Fruit fly (Drosophila melanogaster) whole organism, embryonic: ENCODE results near the gene lwr.
A peak's percentile ranks its signal among the peaks of the same experiment; 100 is the strongest.

ENCODE experiments used
- ATbp ChIP-seq: fragments of 200-800 bp; sonication (Bioruptor generic); optimal IDR thresholded peaks from 2 replicates; lab custom pipeline; 2017; ENCODE audit warnings: missing biosample characterization, mild to moderate bottlenecking, missing genetic modification characterization, missing genetic modification reagents
- CG10209 ChIP-seq: fragments of 200-800 bp; sonication (Bioruptor generic); optimal IDR thresholded peaks from 3 replicates; lab custom pipeline; 2017; ENCODE audit warnings: missing biosample characterization, mild to moderate bottlenecking, missing genetic modification characterization, missing genetic modification reagents
- CG10267 ChIP-seq: fragments of 200-800 bp; sonication (Bioruptor generic); optimal IDR thresholded peaks from 2 replicates; lab custom pipeline; 2018; ENCODE audit warnings: missing biosample characterization, mild to moderate bottlenecking, missing genetic modification characterization, moderate library complexity
- CG10654 ChIP-seq: fragments of 200-800 bp; sonication (Bioruptor generic); optimal IDR thresholded peaks from 2 replicates; lab custom pipeline; 2016; ENCODE audit warnings: missing biosample characterization, missing genetic modification characterization
- CG12104 ChIP-seq: fragments of 200-800 bp; sonication (Bioruptor generic); optimal IDR thresholded peaks from 3 replicates; lab custom pipeline; 2016; ENCODE audit warnings: missing biosample characterization, missing genetic modification characterization
- CG12236 ChIP-seq: fragments of 200-800 bp; sonication (Bioruptor generic); optimal IDR thresholded peaks from 2 replicates; lab custom pipeline; 2016; ENCODE audit warnings: missing biosample characterization, missing genetic modification characterization
- CG13296 ChIP-seq: fragments of 200-800 bp; sonication (Bioruptor generic); optimal IDR thresholded peaks from 3 replicates; lab custom pipeline; 2018; ENCODE audit warnings: missing biosample characterization, mild to moderate bottlenecking, missing genetic modification characterization
- CG15269 ChIP-seq: fragments of 200-800 bp; sonication (Bioruptor generic); optimal IDR thresholded peaks from 2 replicates; lab custom pipeline; 2018; ENCODE audit warnings: missing biosample characterization, mild to moderate bottlenecking, missing genetic modification characterization, moderate library complexity
- CG15601 ChIP-seq: fragments of 200-800 bp; sonication (Bioruptor generic); optimal IDR thresholded peaks from 3 replicates; lab custom pipeline; 2019; ENCODE audit warnings: missing biosample characterization, mild to moderate bottlenecking, missing genetic modification characterization, moderate library complexity
- CG18764 ChIP-seq: fragments of 200-800 bp; sonication (Bioruptor generic); optimal IDR thresholded peaks from 3 replicates; lab custom pipeline; 2016; ENCODE audit warnings: missing biosample characterization, missing genetic modification characterization
- CG2129 ChIP-seq: fragments of 200-800 bp; sonication (Bioruptor generic); IDR thresholded peaks from 2 replicates; pipeline ENCODE4 v1.3.6; 2022; ENCODE audit warnings: missing biosample characterization, missing genetic modification characterization; ENCODE audit not compliant: partially characterized antibody
- CG30403 ChIP-seq: fragments of 200-800 bp; sonication (Bioruptor generic); optimal IDR thresholded peaks from 3 replicates; lab custom pipeline; 2016; ENCODE audit warnings: missing biosample characterization, missing genetic modification characterization
- CG33557 ChIP-seq: fragments of 200-800 bp; sonication (Bioruptor generic); optimal IDR thresholded peaks from 2 replicates; lab custom pipeline; 2019; ENCODE audit warnings: missing biosample characterization, mild to moderate bottlenecking, missing genetic modification characterization, moderate library complexity
- CG34376 ChIP-seq: fragments of 200-800 bp; sonication (Bioruptor generic); optimal IDR thresholded peaks from 2 replicates; lab custom pipeline; 2018; ENCODE audit warnings: missing biosample characterization, mild to moderate bottlenecking, missing genetic modification characterization
- CG3838 ChIP-seq: fragments of 200-800 bp; sonication (Bioruptor generic); optimal IDR thresholded peaks from 3 replicates; lab custom pipeline; 2016; ENCODE audit warnings: missing biosample characterization, missing genetic modification characterization
- CG3995 ChIP-seq: fragments of 200-800 bp; sonication (Bioruptor generic); optimal IDR thresholded peaks from 3 replicates; lab custom pipeline; 2016; ENCODE audit warnings: missing biosample characterization, missing genetic modification characterization
- CG4360 ChIP-seq: fragments of 200-800 bp; sonication (Bioruptor generic); IDR thresholded peaks from 2 replicates; pipeline ENCODE4 v1.3.6; 2022; ENCODE audit warnings: missing biosample characterization, missing genetic modification characterization
- CG4730 ChIP-seq: fragments of 200-800 bp; sonication (Bioruptor generic); IDR thresholded peaks from 2 replicates; pipeline ENCODE4 v1.3.6; 2022; ENCODE audit warnings: missing biosample characterization, missing genetic modification characterization
- CG4820 ChIP-seq: fragments of 200-800 bp; sonication (Bioruptor generic); optimal IDR thresholded peaks from 3 replicates; lab custom pipeline; 2016; ENCODE audit warnings: missing biosample characterization, missing genetic modification characterization
- CG6683 ChIP-seq: fragments of 200-800 bp; sonication (Bioruptor generic); optimal IDR thresholded peaks from 2 replicates; lab custom pipeline; 2017; ENCODE audit warnings: missing biosample characterization, mild to moderate bottlenecking, missing genetic modification characterization, missing genetic modification reagents
- CG7271 ChIP-seq: fragments of 200-800 bp; sonication (Bioruptor generic); optimal IDR thresholded peaks from 2 replicates; lab custom pipeline; 2018; ENCODE audit warnings: missing biosample characterization, mild to moderate bottlenecking, missing genetic modification characterization, moderate library complexity
- CG7839 ChIP-seq: fragments of 200-800 bp; sonication (Bioruptor generic); optimal IDR thresholded peaks from 3 replicates; lab custom pipeline; 2018; ENCODE audit warnings: missing biosample characterization, mild to moderate bottlenecking, missing genetic modification characterization, moderate library complexity
- CG8089 ChIP-seq: fragments of 200-800 bp; sonication (Bioruptor generic); optimal IDR thresholded peaks from 3 replicates; lab custom pipeline; 2016; ENCODE audit warnings: missing biosample characterization, missing genetic modification characterization
- Dll ChIP-seq: fragments of 200-800 bp; sonication (Bioruptor generic); IDR thresholded peaks from 4 replicates; pipeline ENCODE4 v1.3.6; 2022; ENCODE audit warnings: missing biosample characterization, missing genetic modification characterization; ENCODE audit not compliant: partially characterized antibody
- HLH54F ChIP-seq: fragments of 200-800 bp; sonication (Bioruptor generic); optimal IDR thresholded peaks from 3 replicates; lab custom pipeline; 2016; ENCODE audit warnings: missing biosample characterization, missing genetic modification characterization
- Hey ChIP-seq: fragments of 200-800 bp; sonication (Bioruptor generic); optimal IDR thresholded peaks from 3 replicates; lab custom pipeline; 2018; ENCODE audit warnings: missing biosample characterization, mild to moderate bottlenecking, missing genetic modification characterization
- Hr3 ChIP-seq: fragments of 200-800 bp; sonication (Bioruptor generic); optimal IDR thresholded peaks from 3 replicates; lab custom pipeline; 2016; ENCODE audit warnings: missing biosample characterization, missing genetic modification characterization
- Hsf ChIP-seq: fragments of 200-800 bp; sonication (Bioruptor generic); optimal IDR thresholded peaks from 3 replicates; lab custom pipeline; 2016; ENCODE audit warnings: missing biosample characterization, missing genetic modification characterization
- Mes4 ChIP-seq: fragments of 200-800 bp; sonication (Bioruptor generic); optimal IDR thresholded peaks from 2 replicates; lab custom pipeline; 2016; ENCODE audit warnings: missing biosample characterization, missing genetic modification characterization
- Myb ChIP-seq: fragments of 200-800 bp; sonication (Bioruptor generic); optimal IDR thresholded peaks from 2 replicates; lab custom pipeline; 2016; ENCODE audit warnings: missing biosample characterization, missing genetic modification characterization
- Nf-YA ChIP-seq: fragments of 200-800 bp; sonication (Bioruptor generic); IDR thresholded peaks from 2 replicates; pipeline ENCODE4 v1.3.6; 2022; ENCODE audit warnings: missing biosample characterization, missing genetic modification characterization
- Rfx ChIP-seq: fragments of 200-800 bp; sonication (Bioruptor generic); IDR thresholded peaks from 2 replicates; pipeline ENCODE4 v1.3.6; 2022; ENCODE audit warnings: missing biosample characterization, missing genetic modification characterization
- Sox100B ChIP-seq: fragments of 200-800 bp; sonication (Bioruptor generic); optimal IDR thresholded peaks from 3 replicates; lab custom pipeline; 2018; ENCODE audit warnings: missing biosample characterization, mild to moderate bottlenecking, missing genetic modification characterization
- Usf ChIP-seq: fragments of 200-800 bp; sonication (Bioruptor generic); optimal IDR thresholded peaks from 2 replicates; lab custom pipeline; 2017; ENCODE audit warnings: missing genotype, missing biosample characterization, missing genetic modification characterization
- Xrp1 ChIP-seq: fragments of 200-800 bp; sonication (Bioruptor generic); IDR thresholded peaks from 2 replicates; pipeline ENCODE4 v1.3.6; 2022; ENCODE audit warnings: missing biosample characterization, missing genetic modification characterization
- chif ChIP-seq, 2 experiments: fragments of 200-800 bp; sonication (Bioruptor generic); optimal IDR thresholded peaks; 3 replicates each; lab custom pipeline; 2016; ENCODE audit warnings: missing biosample characterization in 2 of 2, missing genetic modification characterization in 2 of 2
- dmrt11E ChIP-seq: fragments of 200-800 bp; sonication (Bioruptor generic); optimal IDR thresholded peaks from 3 replicates; lab custom pipeline; 2018; ENCODE audit warnings: missing biosample characterization, mild to moderate bottlenecking, missing genetic modification characterization, moderate library complexity
- grau ChIP-seq: fragments of 200-800 bp; optimal IDR thresholded peaks from 3 replicates; lab custom pipeline; 2019; ENCODE audit warnings: missing biosample characterization, mild to moderate bottlenecking, missing genetic modification characterization, moderate library complexity
- hth ChIP-seq: fragments of >200 bp; optimal IDR thresholded peaks from 2 replicates; lab custom pipeline; 2017; ENCODE audit warnings: inconsistent platforms
- ind ChIP-seq: fragments of 200-800 bp; sonication (Bioruptor generic); optimal IDR thresholded peaks from 3 replicates; lab custom pipeline; 2016; ENCODE audit warnings: missing biosample characterization, missing genetic modification characterization
- kah ChIP-seq: fragments of 200-800 bp; sonication (Bioruptor generic); optimal IDR thresholded peaks from 2 replicates; lab custom pipeline; 2018; ENCODE audit warnings: missing biosample characterization, mild to moderate bottlenecking, missing genetic modification characterization
- knrl ChIP-seq: fragments of 200-800 bp; sonication (Bioruptor generic); IDR thresholded peaks from 3 replicates; pipeline ENCODE4 v1.3.6; 2022; ENCODE audit warnings: missing biosample characterization, missing genetic modification characterization; ENCODE audit not compliant: partially characterized antibody
- nerfin-2 ChIP-seq: fragments of 200-800 bp; sonication (Bioruptor generic); IDR thresholded peaks from 2 replicates; pipeline ENCODE4 v1.3.6; 2022; ENCODE audit warnings: missing biosample characterization, missing genetic modification characterization; ENCODE audit not compliant: partially characterized antibody
- nmo ChIP-seq: fragments of 200-800 bp; sonication (Bioruptor generic); optimal IDR thresholded peaks from 2 replicates; lab custom pipeline; 2018; ENCODE audit warnings: missing biosample characterization, mild to moderate bottlenecking, missing genetic modification characterization, moderate library complexity
- pan ChIP-seq, 4 experiments: fragments of >200 bp in 3 of 4; fragments of 200-800 bp in 1 of 4; sonication (Bioruptor generic) in 1 of 4; optimal IDR thresholded peaks in 3 of 4; IDR thresholded peaks in 1 of 4; 2 replicates each; pipeline versions ENCODE4 v1.3.6 to Lab custom; 2017 to 2022; ENCODE audit warnings: missing biosample characterization in 2 of 4, missing genetic modification characterization in 2 of 4, mixed read lengths in 1 of 4
- pho ChIP-seq: fragments of 200-800 bp; sonication (Bioruptor generic); optimal IDR thresholded peaks from 2 replicates; lab custom pipeline; 2016; ENCODE audit warnings: missing biosample characterization, missing genetic modification characterization
- prd ChIP-seq, 3 experiments: fragments of >200 bp in 2 of 3; fragments of 200-800 bp in 1 of 3; sonication (Bioruptor generic) in 1 of 3; optimal IDR thresholded peaks in 2 of 3; IDR thresholded peaks in 1 of 3; 2 replicates in 2 of 3; 3 replicates in 1 of 3; pipeline versions ENCODE4 v1.3.6 to Lab custom; 2017 to 2022; ENCODE audit warnings: missing biosample characterization in 1 of 3, missing genetic modification characterization in 1 of 3
- salm ChIP-seq: fragments of 200-800 bp; sonication (Bioruptor generic); optimal IDR thresholded peaks from 2 replicates; lab custom pipeline; 2018; ENCODE audit warnings: missing biosample characterization, mild to moderate bottlenecking, missing genetic modification characterization
- sens-2 ChIP-seq: fragments of 200-800 bp; sonication (Bioruptor generic); IDR thresholded peaks from 2 replicates; pipeline ENCODE4 v1.3.6; 2022; ENCODE audit warnings: missing biosample characterization, missing genetic modification characterization
- wor ChIP-seq: fragments of 200-800 bp; sonication (Bioruptor generic); IDR thresholded peaks from 2 replicates; pipeline ENCODE4 v1.3.6; 2022; ENCODE audit warnings: missing biosample characterization, missing genetic modification characterization

Gene lwr

DNA sequence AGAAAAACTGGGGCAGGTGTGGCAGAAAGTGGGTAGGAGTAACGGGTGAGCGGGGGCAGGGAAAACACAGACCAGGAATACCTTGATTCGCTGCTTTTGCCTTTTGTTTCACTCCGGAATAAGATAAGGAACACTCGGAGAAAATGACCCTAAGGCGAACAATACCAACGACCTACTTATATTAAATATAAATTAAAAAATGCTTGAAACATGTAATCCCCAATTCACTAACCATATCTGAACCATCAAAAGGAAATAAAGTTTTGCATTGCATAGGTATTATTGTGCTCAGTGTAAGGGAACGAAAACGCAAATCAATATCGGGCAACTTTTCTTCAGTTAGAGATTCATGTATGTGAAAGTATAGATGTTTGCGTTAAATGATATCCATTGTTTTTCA, 30.4 kb downstream of the lwr start (continued):
- peak; percentile 38 to 55 for TF ChIP-seq chif (GFP tag; optimal IDR thresholded peaks at IDR 0.05; lab: Kevin White, UChicago)
- peak; percentile 31 for TF ChIP-seq CG12104 (GFP tag; lab: Kevin White, UChicago)
- TF ChIP-seq kah (GFP tag; lab: Kevin White, UChicago), result no peak
- no peak for TF ChIP-seq CG10267 (tag; lab: Kevin White, UChicago)
- TF ChIP-seq knrl (GFP tag; lab: Robert Waterston, UW), result no peak
- peak; percentile 21 for TF ChIP-seq salm (tag; lab: Kevin White, UChicago)
- peak; percentile 65 for TF ChIP-seq dmrt11E
- TF ChIP-seq Mes4 (GFP tag; lab: Kevin White, UChicago), result no peak
- peak; percentile 37 for TF ChIP-seq ind (GFP tag; lab: Kevin White, UChicago)
- TF ChIP-seq hth (lab: Kevin White, UChicago), result no peak
- peak; percentile 69 for TF ChIP-seq CG15269 (tag; lab: Kevin White, UChicago)
- no peak for TF ChIP-seq pan (optimal IDR thresholded peaks at IDR 0.05; lab: Kevin White, UChicago)
- peak in 1 of 2 experiments; percentile 58 for TF ChIP-seq pan (GFP tag; optimal IDR thresholded peaks at IDR 0.05 in 1 of 2, IDR thresholded peaks at IDR 0.05 in 1 of 2)
- peak; percentile 73 for TF ChIP-seq Rfx (GFP tag; lab: Robert Waterston, UW)
- no peak for TF ChIP-seq CG13296 (GFP tag; lab: Kevin White, UChicago)
- TF ChIP-seq CG10209, result peak; percentile 62
- TF ChIP-seq Dll (GFP tag; lab: Robert Waterston, UW), result no peak
- TF ChIP-seq CG33557 (GFP tag; lab: Kevin White, UChicago), result no peak
- peak; percentile 82 for TF ChIP-seq CG7839 (tag; lab: Kevin White, UChicago)
- 0 out of 2 replicates have a peak, but pooled peaks have one; percentile 32 for TF ChIP-seq Nf-YA (GFP tag; lab: Robert Waterston, UW)
- TF ChIP-seq Xrp1 (GFP tag; lab: Robert Waterston, UW), result peak; percentile 68
- TF ChIP-seq sens-2 (GFP tag; lab: Robert Waterston, UW), result peak; percentile 66; the same call in 1 of the 2 replicates
- peak; percentile 71 for TF ChIP-seq ATbp (GFP tag; lab: Kevin White, UChicago)
- TF ChIP-seq Myb (GFP tag; lab: Kevin White, UChicago), result no peak
- TF ChIP-seq CG18764 (GFP tag; lab: Kevin White, UChicago), result peak; percentile 1
- peak; percentile 52 for TF ChIP-seq wor (GFP tag; lab: Robert Waterston, UW)
- TF ChIP-seq CG7271 (tag; lab: Kevin White, UChicago), result no peak
- TF ChIP-seq Hey, result no peak
- TF ChIP-seq prd (optimal IDR thresholded peaks at IDR 0.05; lab: Kevin White, UChicago), result no peak
- TF ChIP-seq prd (GFP tag; IDR thresholded peaks at IDR 0.05; lab: Robert Waterston, UW), result peak; percentile 55; the same call in 2 of the 3 replicates
- 0 out of 2 replicates have a peak, but pooled peaks have one; percentile 12 for TF ChIP-seq CG4360 (GFP tag; lab: Robert Waterston, UW)
- TF ChIP-seq Sox100B (GFP tag; lab: Kevin White, UChicago), result no peak
- no peak for TF ChIP-seq CG3838 (GFP tag; lab: Kevin White, UChicago)
- TF ChIP-seq CG2129, result no peak
- peak; percentile 65 for TF ChIP-seq grau (tag; lab: Kevin White, UChicago)
- no peak for TF ChIP-seq Usf
- TF ChIP-seq CG15601, result peak; percentile 19
- TF ChIP-seq Hr3 (GFP tag; lab: Kevin White, UChicago), result peak; percentile 61
- peak; percentile 65 for TF ChIP-seq CG30403
- no peak for TF ChIP-seq pho (GFP tag; lab: Kevin White, UChicago)
- no peak for TF ChIP-seq CG4730 (GFP tag; lab: Robert Waterston, UW)
- no peak for TF ChIP-seq CG10654 (GFP tag; lab: Kevin White, UChicago)
- TF ChIP-seq CG12236 (GFP tag; lab: Kevin White, UChicago), result no peak
- TF ChIP-seq HLH54F (GFP tag; lab: Kevin White, UChicago), result no peak
- TF ChIP-seq Hsf (GFP tag; lab: Kevin White, UChicago), result peak; percentile 56
- TF ChIP-seq nmo (GFP tag; lab: Kevin White, UChicago), result peak; percentile 74
- TF ChIP-seq CG34376, result no peak
- TF ChIP-seq CG8089 (GFP tag; lab: Kevin White, UChicago), result no peak
- peak; percentile 48 for TF ChIP-seq CG4820 (GFP tag; lab: Kevin White, UChicago)
- no peak for TF ChIP-seq CG3995 (GFP tag; lab: Kevin White, UChicago)
- TF ChIP-seq CG6683 (GFP tag; lab: Kevin White, UChicago), result no peak
- no peak for TF ChIP-seq nerfin-2 (GFP tag; lab: Robert Waterston, UW)
